Fruit fly (Drosophila melanogaster) whole organism, embryonic: ENCODE data around the gene RabX4.

Source experiments
- Abd-B ChIP-seq: fragments of 200-800 bp; sonication (Bioruptor generic); optimal IDR thresholded peaks from 2 replicates; lab custom pipeline; 2018; ENCODE audit warnings: missing biosample characterization, mild to moderate bottlenecking, missing genetic modification characterization, moderate library complexity
- CG11560 ChIP-seq: fragments of 200-800 bp; sonication (Bioruptor generic); IDR thresholded peaks from 3 replicates; pipeline ENCODE4 v1.3.6; 2022; ENCODE audit warnings: missing biosample characterization, missing genetic modification characterization
- CG12071 ChIP-seq: fragments of 200-800 bp; sonication (Bioruptor generic); optimal IDR thresholded peaks from 3 replicates; lab custom pipeline; 2018; ENCODE audit warnings: missing biosample characterization, mild to moderate bottlenecking, missing genetic modification characterization
- CG12155 ChIP-seq: fragments of 200-800 bp; sonication (Bioruptor generic); optimal IDR thresholded peaks from 3 replicates; lab custom pipeline; 2016; ENCODE audit warnings: missing biosample characterization, missing genetic modification characterization
- CG12299 ChIP-seq: fragments of 200-800 bp; sonication (Bioruptor generic); optimal IDR thresholded peaks from 2 replicates; lab custom pipeline; 2018; ENCODE audit warnings: missing biosample characterization, mild to moderate bottlenecking, missing genetic modification characterization
- CG13624 ChIP-seq: fragments of 200-800 bp; sonication (Bioruptor generic); optimal IDR thresholded peaks from 2 replicates; lab custom pipeline; 2016; ENCODE audit warnings: missing biosample characterization, missing genetic modification characterization
- CG13775 ChIP-seq: fragments of 200-800 bp; sonication (Bioruptor generic); optimal IDR thresholded peaks from 3 replicates; lab custom pipeline; 2017; ENCODE audit warnings: missing biosample characterization, mild to moderate bottlenecking, missing genetic modification characterization
- CG14050 ChIP-seq: fragments of 200-800 bp; sonication (Bioruptor generic); IDR thresholded peaks from 3 replicates; pipeline ENCODE4 v1.3.6; 2022; ENCODE audit warnings: missing biosample characterization, missing genetic modification characterization
- CG15514 ChIP-seq: fragments of 200-800 bp; sonication (Bioruptor generic); optimal IDR thresholded peaks from 3 replicates; lab custom pipeline; 2017; ENCODE audit warnings: missing biosample characterization, missing genetic modification characterization, mild to moderate bottlenecking, moderate library complexity, missing genetic modification reagents
- CG15696 ChIP-seq: fragments of 200-800 bp; sonication (Bioruptor generic); optimal IDR thresholded peaks from 2 replicates; lab custom pipeline; 2019; ENCODE audit warnings: missing biosample characterization, mild to moderate bottlenecking, missing genetic modification characterization, moderate library complexity
- CG3163 ChIP-seq: fragments of 200-800 bp; sonication (Bioruptor generic); optimal IDR thresholded peaks from 3 replicates; lab custom pipeline; 2016; ENCODE audit warnings: missing biosample characterization, missing genetic modification characterization
- CG33557 ChIP-seq: fragments of 200-800 bp; sonication (Bioruptor generic); optimal IDR thresholded peaks from 2 replicates; lab custom pipeline; 2019; ENCODE audit warnings: missing biosample characterization, mild to moderate bottlenecking, missing genetic modification characterization, moderate library complexity
- CG3407 ChIP-seq: fragments of 200-800 bp; sonication (Bioruptor generic); optimal IDR thresholded peaks from 2 replicates; lab custom pipeline; 2018; ENCODE audit warnings: missing biosample characterization, mild to moderate bottlenecking, missing genetic modification characterization
- CG5245 ChIP-seq: fragments of 200-800 bp; sonication (Bioruptor generic); optimal IDR thresholded peaks from 3 replicates; lab custom pipeline; 2016; ENCODE audit warnings: missing biosample characterization, missing genetic modification characterization
- CG6254 ChIP-seq: fragments of 200-800 bp; sonication (Bioruptor generic); optimal IDR thresholded peaks from 3 replicates; lab custom pipeline; 2017; ENCODE audit warnings: mild to moderate bottlenecking, missing biosample characterization, missing genetic modification reagents, missing genetic modification characterization
- CG9876 ChIP-seq: fragments of 200-800 bp; sonication (Bioruptor generic); optimal IDR thresholded peaks from 2 replicates; lab custom pipeline; 2016; ENCODE audit warnings: missing biosample characterization, missing genetic modification characterization
- D ChIP-seq, 2 experiments: fragments of 200-800 bp in 1 of 2; fragments of >200 bp in 1 of 2; sonication (Bioruptor generic) in 1 of 2; optimal IDR thresholded peaks; 2 replicates in 1 of 2; 3 replicates in 1 of 2; lab custom pipeline; 2017; ENCODE audit warnings: mild to moderate bottlenecking in 1 of 2, missing biosample characterization in 1 of 2, missing genetic modification characterization in 1 of 2, missing genetic modification reagents in 1 of 2
- Dp ChIP-seq: fragments of 200-800 bp; sonication (Bioruptor generic); optimal IDR thresholded peaks from 2 replicates; lab custom pipeline; 2018; ENCODE audit warnings: missing biosample characterization, mild to moderate bottlenecking, missing genetic modification characterization, moderate library complexity
- HLH54F ChIP-seq: fragments of 200-800 bp; sonication (Bioruptor generic); optimal IDR thresholded peaks from 3 replicates; lab custom pipeline; 2016; ENCODE audit warnings: missing biosample characterization, missing genetic modification characterization
- NK7.1 ChIP-seq: fragments of 200-800 bp; sonication (Bioruptor generic); optimal IDR thresholded peaks from 3 replicates; lab custom pipeline; 2016; ENCODE audit warnings: missing biosample characterization, missing genetic modification characterization
- Ptx1 ChIP-seq: fragments of 200-800 bp; sonication (Bioruptor generic); IDR thresholded peaks from 2 replicates; pipeline ENCODE4 v1.3.6; 2022; ENCODE audit warnings: missing biosample characterization, missing genetic modification characterization
- Rfx ChIP-seq: fragments of 200-800 bp; sonication (Bioruptor generic); IDR thresholded peaks from 2 replicates; pipeline ENCODE4 v1.3.6; 2022; ENCODE audit warnings: missing biosample characterization, missing genetic modification characterization
- Scr ChIP-seq: fragments of 200-800 bp; sonication (Bioruptor generic); IDR thresholded peaks from 2 replicates; pipeline ENCODE4 v1.3.6; 2022; ENCODE audit warnings: missing biosample characterization, missing genetic modification characterization; ENCODE audit not compliant: partially characterized antibody
- Side ChIP-seq: fragments of 200-800 bp; sonication (Bioruptor generic); optimal IDR thresholded peaks from 2 replicates; lab custom pipeline; 2016; ENCODE audit warnings: missing biosample characterization, missing genetic modification characterization
- Ssrp ChIP-seq: fragments of 200-800 bp; sonication (Bioruptor generic); optimal IDR thresholded peaks from 2 replicates; lab custom pipeline; 2018; ENCODE audit warnings: missing biosample characterization, mild to moderate bottlenecking, missing genetic modification characterization, moderate library complexity
- Trl ChIP-seq, 3 experiments: fragments of >200 bp in 2 of 3; fragments of 200-800 bp in 1 of 3; sonication (Bioruptor generic) in 1 of 3; optimal IDR thresholded peaks; 2 replicates in 1 of 3; 3 replicates in 2 of 3; lab custom pipeline; 2016 to 2017; ENCODE audit warnings: missing biosample characterization in 1 of 3, missing genetic modification characterization in 1 of 3
- ac ChIP-seq: fragments of 200-800 bp; sonication (Bioruptor generic); optimal IDR thresholded peaks from 3 replicates; lab custom pipeline; 2017; ENCODE audit warnings: missing biosample characterization, mild to moderate bottlenecking, missing genetic modification characterization
- bbx ChIP-seq: fragments of 200-800 bp; sonication (Bioruptor generic); IDR thresholded peaks from 2 replicates; pipeline ENCODE4 v1.3.6; 2022; ENCODE audit warnings: missing biosample characterization, missing genetic modification characterization; ENCODE audit not compliant: partially characterized antibody
- br ChIP-seq: fragments of >200 bp; optimal IDR thresholded peaks from 2 replicates; lab custom pipeline; 2017
- da ChIP-seq: fragments of 200-800 bp; sonication (Bioruptor generic); optimal IDR thresholded peaks from 2 replicates; lab custom pipeline; 2016; ENCODE audit warnings: missing biosample characterization, missing genetic modification characterization
- dmrt99B ChIP-seq: fragments of 200-800 bp; sonication (Bioruptor generic); optimal IDR thresholded peaks from 2 replicates; lab custom pipeline; 2018; ENCODE audit warnings: missing biosample characterization, mild to moderate bottlenecking, missing genetic modification characterization, moderate library complexity
- eve ChIP-seq, 2 experiments: fragments of >200 bp; optimal IDR thresholded peaks; 2 replicates each; lab custom pipeline; 2017; ENCODE audit warnings: missing biosample characterization in 2 of 2, missing genetic modification characterization in 2 of 2
- ftz-f1 ChIP-seq: fragments of 200-800 bp; sonication (Bioruptor generic); optimal IDR thresholded peaks from 2 replicates; lab custom pipeline; 2016; ENCODE audit warnings: missing biosample characterization, missing genetic modification characterization
- gcm ChIP-seq: fragments of 200-800 bp; sonication (Bioruptor generic); optimal IDR thresholded peaks from 2 replicates; lab custom pipeline; 2019; ENCODE audit warnings: missing biosample characterization, mild to moderate bottlenecking, missing genetic modification characterization, moderate library complexity
- jigr1 ChIP-seq: fragments of 200-800 bp; sonication (Bioruptor generic); IDR thresholded peaks from 3 replicates; pipeline ENCODE4 v1.3.6; 2022; ENCODE audit warnings: missing biosample characterization, missing genetic modification characterization
- kay ChIP-seq: fragments of 200-800 bp; sonication (Bioruptor generic); optimal IDR thresholded peaks from 2 replicates; lab custom pipeline; 2016; ENCODE audit warnings: missing biosample characterization, missing genetic modification characterization
- lbe ChIP-seq: fragments of 200-800 bp; sonication (Bioruptor generic); optimal IDR thresholded peaks from 2 replicates; lab custom pipeline; 2016; ENCODE audit warnings: missing biosample characterization, mild to moderate bottlenecking, missing genetic modification characterization
- lilli ChIP-seq: fragments of 200-800 bp; sonication (Bioruptor generic); optimal IDR thresholded peaks from 3 replicates; lab custom pipeline; 2016; ENCODE audit warnings: missing biosample characterization, missing genetic modification characterization
- lola ChIP-seq, 3 experiments: fragments of >200 bp in 2 of 3; fragments of 200-800 bp in 1 of 3; sonication (Bioruptor generic) in 1 of 3; optimal IDR thresholded peaks; 2 replicates each; lab custom pipeline; 2017 to 2019; ENCODE audit warnings: missing biosample characterization in 3 of 3, missing genetic modification characterization in 3 of 3, mild to moderate bottlenecking in 1 of 3, moderate library complexity in 1 of 3
- nmo ChIP-seq: fragments of 200-800 bp; sonication (Bioruptor generic); optimal IDR thresholded peaks from 2 replicates; lab custom pipeline; 2018; ENCODE audit warnings: missing biosample characterization, mild to moderate bottlenecking, missing genetic modification characterization, moderate library complexity
- rib ChIP-seq: fragments of 200-800 bp; sonication (Bioruptor generic); IDR thresholded peaks from 2 replicates; pipeline ENCODE4 v1.3.6; 2022; ENCODE audit warnings: missing biosample characterization, missing genetic modification characterization
- ro ChIP-seq: fragments of 200-800 bp; sonication (Bioruptor generic); IDR thresholded peaks from 2 replicates; pipeline ENCODE4 v1.3.6; 2022; ENCODE audit warnings: missing biosample characterization, missing genetic modification characterization
- scrt ChIP-seq: fragments of 200-800 bp; sonication (Bioruptor generic); optimal IDR thresholded peaks from 2 replicates; lab custom pipeline; 2018; ENCODE audit warnings: missing biosample characterization, mild to moderate bottlenecking, missing genetic modification characterization, moderate library complexity
- sna ChIP-seq: fragments of 200-800 bp; sonication (Bioruptor generic); IDR thresholded peaks from 2 replicates; pipeline ENCODE4 v1.3.6; 2022; ENCODE audit warnings: missing biosample characterization, missing genetic modification characterization; ENCODE audit not compliant: partially characterized antibody
- trem ChIP-seq: fragments of 200-800 bp; optimal IDR thresholded peaks from 3 replicates; lab custom pipeline; 2019; ENCODE audit warnings: missing biosample characterization, mild to moderate bottlenecking, missing genetic modification characterization, moderate library complexity
- vnd ChIP-seq: fragments of 200-800 bp; sonication (Bioruptor generic); IDR thresholded peaks from 3 replicates; pipeline ENCODE4 v1.3.6; 2022; ENCODE audit warnings: missing biosample characterization, missing genetic modification characterization; ENCODE audit not compliant: partially characterized antibody
- zen ChIP-seq: fragments of 200-800 bp; sonication (Bioruptor generic); optimal IDR thresholded peaks from 3 replicates; lab custom pipeline; 2018; ENCODE audit warnings: missing biosample characterization, mild to moderate bottlenecking, missing genetic modification characterization, moderate library complexity
- zfh2 ChIP-seq: fragments of 200-800 bp; sonication (Bioruptor generic); optimal IDR thresholded peaks from 2 replicates; lab custom pipeline; 2016; ENCODE audit warnings: missing biosample characterization, missing genetic modification characterization

Gene RabX4

dm6 chr3R:24813637-24814301 lies 14.4 kb downstream of the RabX4 start, which contains the start of the genes lili and CG34150 (continued):
- peak; percentile 72 for TF ChIP-seq CG13775 (GFP tag; lab: Kevin White, UChicago)
- peak; percentile 67 for TF ChIP-seq Dp
- peak; percentile 6 for TF ChIP-seq NK7.1
- no peak for TF ChIP-seq br (lab: Kevin White, UChicago)
- peak; percentile 82 for TF ChIP-seq nmo (GFP tag; lab: Kevin White, UChicago)
- peak; percentile 48; the same call in 1 of the 3 replicates for TF ChIP-seq CG14050 (GFP tag; lab: Robert Waterston, UW)
- peak; percentile 80 for TF ChIP-seq bbx (GFP tag; lab: Robert Waterston, UW)
- peak; percentile 57 for TF ChIP-seq gcm (GFP tag; lab: Kevin White, UChicago)
- peak; percentile 78 for TF ChIP-seq Abd-B (GFP tag; lab: Kevin White, UChicago)
- peak; percentile 54 for TF ChIP-seq zen (tag; lab: Kevin White, UChicago)
- no peak for TF ChIP-seq eve (GFP tag; optimal IDR thresholded peaks at IDR 0.05; lab: Kevin White, UChicago)
- TF ChIP-seq D (optimal IDR thresholded peaks at IDR 0.05; lab: Kevin White, UChicago): no peak
- TF ChIP-seq D (GFP tag; optimal IDR thresholded peaks at IDR 0.05; lab: Kevin White, UChicago): no peak
- TF ChIP-seq Rfx (GFP tag; lab: Robert Waterston, UW): peak; percentile 78
- TF ChIP-seq CG3407: peak; percentile 13
- TF ChIP-seq scrt (GFP tag; lab: Kevin White, UChicago): peak; percentile 70
- TF ChIP-seq CG6254 (GFP tag; lab: Kevin White, UChicago): peak; percentile 15
- peak; percentile 61 for TF ChIP-seq vnd (GFP tag; lab: Robert Waterston, UW)
- peak; percentile 60; the same call in 1 of the 3 replicates for TF ChIP-seq CG11560 (tag; lab: Robert Waterston, UW)
- TF ChIP-seq Trl (optimal IDR thresholded peaks at IDR 0.05; lab: Kevin White, UChicago): no peak
- peak; percentile 80 for TF ChIP-seq Trl (GFP tag; optimal IDR thresholded peaks at IDR 0.05; lab: Kevin White, UChicago)
- peak; percentile 65 for TF ChIP-seq Ssrp (tag; lab: Kevin White, UChicago)
- peak; percentile 55 for TF ChIP-seq Side (GFP tag; lab: Kevin White, UChicago)
- TF ChIP-seq rib (GFP tag; lab: Robert Waterston, UW): no peak
- TF ChIP-seq dmrt99B (tag; lab: Kevin White, UChicago): no peak
- no peak for TF ChIP-seq CG12071
- peak; percentile 22 for TF ChIP-seq da (GFP tag; lab: Kevin White, UChicago)
- TF ChIP-seq sna (GFP tag; lab: Robert Waterston, UW): peak; percentile 72; the same call in 1 of the 2 replicates
- TF ChIP-seq Ptx1 (GFP tag; lab: Robert Waterston, UW): peak; percentile 81
- TF ChIP-seq lbe: peak; percentile 32
- peak; percentile 82 for TF ChIP-seq CG12155 (GFP tag; lab: Kevin White, UChicago)
- no peak for TF ChIP-seq CG9876 (GFP tag; lab: Kevin White, UChicago)
- TF ChIP-seq ro (GFP tag; lab: Robert Waterston, UW): 0 out of 2 replicates have a peak, but pooled peaks have one; percentile 39
- peak; percentile 36; the same call in 1 of the 3 replicates for TF ChIP-seq jigr1 (GFP tag; lab: Robert Waterston, UW)
- peak; percentile 14 for TF ChIP-seq ftz-f1
- peak; percentile 88 for TF ChIP-seq CG13624
- TF ChIP-seq Scr (GFP tag; lab: Robert Waterston, UW): peak; percentile 84
- TF ChIP-seq ac: no peak
- TF ChIP-seq CG33557 (GFP tag; lab: Kevin White, UChicago): peak; percentile 76
- TF ChIP-seq CG15514 (GFP tag; lab: Kevin White, UChicago): peak; percentile 79
- peak; percentile 92 for TF ChIP-seq trem (tag; lab: Kevin White, UChicago)
- peak; percentile 73 for TF ChIP-seq CG5245 (GFP tag; lab: Kevin White, UChicago)
- TF ChIP-seq lola (GFP tag; optimal IDR thresholded peaks at IDR 0.05; lab: Kevin White, UChicago): peak in 1 of 3 experiments; percentile 74
- peak; percentile 63 for TF ChIP-seq kay (GFP tag; lab: Kevin White, UChicago)
- peak; percentile 88 for TF ChIP-seq lilli (GFP tag; lab: Kevin White, UChicago)
- peak; percentile 82 for TF ChIP-seq CG15696 (tag; lab: Kevin White, UChicago)
- TF ChIP-seq CG3163 (GFP tag; lab: Kevin White, UChicago): peak; percentile 34
- TF ChIP-seq HLH54F: peak; percentile 75
- TF ChIP-seq zfh2 (GFP tag; lab: Kevin White, UChicago): peak; percentile 64
- peak; percentile 48 for TF ChIP-seq CG12299 (tag; lab: Kevin White, UChicago)
